Worm (Caenorhabditis elegans) whole organism, mixed stage, embryonic: Measurements from ENCODE around the gene fzy-1.

Experiments
- blmp-1 ChIP-seq: fragments of 150-350 bp; optimal IDR thresholded peaks from 2 replicates; lab custom pipeline; 2014; ENCODE audit warnings: missing biosample characterization, missing genetic modification characterization
- hlh-1 ChIP-seq: fragments of 150-350 bp; optimal IDR thresholded peaks from 2 replicates; lab custom pipeline; 2014; ENCODE audit warnings: missing biosample characterization, missing genetic modification reagents, missing genetic modification characterization
- lin-32 ChIP-seq: fragments of 200-800 bp; sonication (Bioruptor generic); optimal IDR thresholded peaks from 2 replicates; lab custom pipeline; 2018; ENCODE audit warnings: mild to moderate bottlenecking, missing genetic modification characterization, missing compliant biosample characterization
- lsy-2 ChIP-seq: fragments of 150-350 bp; optimal IDR thresholded peaks from 2 replicates; lab custom pipeline; 2014; ENCODE audit warnings: missing biosample characterization, missing genetic modification characterization
- nhr-76 ChIP-seq: sonication (generic microtip); optimal IDR thresholded peaks from 2 replicates; lab custom pipeline; 2017; ENCODE audit warnings: missing biosample characterization, missing genetic modification characterization

DNA sequence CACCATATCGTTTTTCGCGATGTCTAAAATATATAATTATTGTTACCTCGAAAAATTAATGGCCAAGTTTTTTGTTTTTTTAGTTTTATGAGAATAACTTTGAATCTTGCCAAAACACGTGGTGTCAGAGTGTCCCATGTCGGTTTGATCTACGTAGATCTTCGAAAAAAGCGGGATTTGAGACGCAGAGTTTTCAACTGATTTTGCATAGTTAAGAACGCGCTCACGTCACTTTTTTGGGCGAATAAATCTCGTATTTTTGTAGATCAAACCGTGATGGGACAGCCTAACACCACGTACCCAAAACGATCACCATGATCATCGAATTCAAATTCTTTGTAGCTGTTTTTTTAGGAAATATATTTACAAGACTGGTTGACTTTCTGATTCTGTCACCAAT, 3.0 kb upstream of the fzy-1 start:
- TF ChIP-seq nhr-76 (tag; lab: Kevin White, UChicago): no peak
- TF ChIP-seq hlh-1 (tag; lab: Kevin White, UChicago): no peak
- TF ChIP-seq lsy-2 (tag; lab: Kevin White, UChicago): no peak
- TF ChIP-seq lin-32: no peak
- TF ChIP-seq blmp-1 (tag; lab: Kevin White, UChicago): no peak
